Fruit fly (Drosophila melanogaster) whole organism, embryonic: ENCODE results near the gene Mgat4b.

Source experiments
- Atf-2 ChIP-seq: fragments of 200-800 bp; sonication (Bioruptor generic); optimal IDR thresholded peaks from 2 replicates; lab custom pipeline; 2016; ENCODE audit warnings: missing biosample characterization, missing genetic modification characterization
- CG10274 ChIP-seq: fragments of 200-800 bp; sonication (Bioruptor generic); optimal IDR thresholded peaks from 3 replicates; lab custom pipeline; 2017; ENCODE audit warnings: missing biosample characterization, mild to moderate bottlenecking, missing genetic modification characterization
- CG13287 ChIP-seq: fragments of 200-800 bp; sonication (Bioruptor generic); IDR thresholded peaks from 2 replicates; pipeline ENCODE4 v1.3.6; 2022; ENCODE audit warnings: missing biosample characterization, missing genetic modification characterization; ENCODE audit not compliant: partially characterized antibody
- CG13894 ChIP-seq: fragments of 200-800 bp; sonication (Bioruptor generic); optimal IDR thresholded peaks from 3 replicates; lab custom pipeline; 2018; ENCODE audit warnings: missing biosample characterization, mild to moderate bottlenecking, missing genetic modification characterization, moderate library complexity
- CG1529 ChIP-seq: fragments of 200-800 bp; sonication (Bioruptor generic); optimal IDR thresholded peaks from 3 replicates; lab custom pipeline; 2018; ENCODE audit warnings: missing biosample characterization, missing genetic modification characterization
- CG1602 ChIP-seq: fragments of 200-800 bp; sonication (Bioruptor generic); optimal IDR thresholded peaks from 3 replicates; lab custom pipeline; 2016; ENCODE audit warnings: missing biosample characterization, missing genetic modification characterization
- CG16779 ChIP-seq: fragments of 200-800 bp; sonication (Bioruptor generic); IDR thresholded peaks from 2 replicates; pipeline ENCODE4 v1.3.6; 2022; ENCODE audit warnings: missing biosample characterization, missing genetic modification characterization
- CG18619 ChIP-seq: fragments of 200-800 bp; sonication (Bioruptor generic); optimal IDR thresholded peaks from 3 replicates; lab custom pipeline; 2017; ENCODE audit warnings: missing biosample characterization, mild to moderate bottlenecking, missing genetic modification characterization
- CG32767 ChIP-seq: fragments of 200-800 bp; sonication (Bioruptor generic); IDR thresholded peaks from 2 replicates; pipeline ENCODE4 v1.3.6; 2022; ENCODE audit warnings: missing biosample characterization, missing genetic modification characterization
- CG34376 ChIP-seq: fragments of 200-800 bp; sonication (Bioruptor generic); optimal IDR thresholded peaks from 2 replicates; lab custom pipeline; 2018; ENCODE audit warnings: missing biosample characterization, mild to moderate bottlenecking, missing genetic modification characterization
- CG3838 ChIP-seq: fragments of 200-800 bp; sonication (Bioruptor generic); optimal IDR thresholded peaks from 3 replicates; lab custom pipeline; 2016; ENCODE audit warnings: missing biosample characterization, missing genetic modification characterization
- CG4282 ChIP-seq: fragments of 200-800 bp; sonication (Bioruptor generic); optimal IDR thresholded peaks from 2 replicates; lab custom pipeline; 2016; ENCODE audit warnings: missing biosample characterization, missing genetic modification characterization
- CG4617 ChIP-seq: fragments of 200-800 bp; sonication (Bioruptor generic); optimal IDR thresholded peaks from 3 replicates; lab custom pipeline; 2016; ENCODE audit warnings: missing biosample characterization, missing genetic modification characterization, borderline replicate concordance
- CG5180 ChIP-seq: fragments of 200-800 bp; sonication (Bioruptor generic); optimal IDR thresholded peaks from 3 replicates; lab custom pipeline; 2017; ENCODE audit warnings: missing biosample characterization, missing genetic modification characterization, mild to moderate bottlenecking, moderate library complexity, missing genetic modification reagents
- CG5953 ChIP-seq: fragments of 200-800 bp; sonication (Bioruptor generic); IDR thresholded peaks from 2 replicates; pipeline ENCODE4 v1.3.6; 2022; ENCODE audit warnings: missing biosample characterization, missing genetic modification characterization
- CG7357 ChIP-seq: fragments of 200-800 bp; sonication (Bioruptor generic); IDR thresholded peaks from 3 replicates; pipeline ENCODE4 v1.3.6; 2022; ENCODE audit warnings: missing biosample characterization, missing genetic modification characterization
- CG7372 ChIP-seq: fragments of 200-800 bp; sonication (Bioruptor generic); IDR thresholded peaks from 2 replicates; pipeline ENCODE4 v1.3.6; 2022; ENCODE audit warnings: missing biosample characterization, missing genetic modification characterization
- CG7786 ChIP-seq: fragments of 200-800 bp; sonication (Bioruptor generic); optimal IDR thresholded peaks from 2 replicates; lab custom pipeline; 2016; ENCODE audit warnings: missing biosample characterization, missing genetic modification characterization
- CG7839 ChIP-seq: fragments of 200-800 bp; sonication (Bioruptor generic); optimal IDR thresholded peaks from 3 replicates; lab custom pipeline; 2018; ENCODE audit warnings: missing biosample characterization, mild to moderate bottlenecking, missing genetic modification characterization, moderate library complexity
- CG8388 ChIP-seq: fragments of 200-800 bp; sonication (Bioruptor generic); optimal IDR thresholded peaks from 2 replicates; lab custom pipeline; 2019; ENCODE audit warnings: missing biosample characterization, mild to moderate bottlenecking, missing genetic modification characterization, moderate library complexity
- CG8924 ChIP-seq: fragments of 200-800 bp; optimal IDR thresholded peaks from 3 replicates; lab custom pipeline; 2019; ENCODE audit warnings: missing biosample characterization, mild to moderate bottlenecking, missing genetic modification characterization, moderate library complexity
- CG9609 ChIP-seq: fragments of 200-800 bp; sonication (Bioruptor generic); optimal IDR thresholded peaks from 3 replicates; lab custom pipeline; 2016; ENCODE audit warnings: missing biosample characterization, missing genetic modification characterization
- Camta ChIP-seq: fragments of 200-800 bp; sonication (Bioruptor generic); optimal IDR thresholded peaks from 2 replicates; lab custom pipeline; 2016; ENCODE audit warnings: missing biosample characterization, missing genetic modification characterization
- Chrac-16 ChIP-seq: fragments of 200-800 bp; sonication (Bioruptor generic); optimal IDR thresholded peaks from 3 replicates; lab custom pipeline; 2016; ENCODE audit warnings: missing biosample characterization, missing genetic modification characterization
- Deaf1 ChIP-seq: fragments of 200-800 bp; optimal IDR thresholded peaks from 3 replicates; lab custom pipeline; 2019; ENCODE audit warnings: missing biosample characterization, mild to moderate bottlenecking, missing genetic modification characterization, moderate library complexity
- Dek ChIP-seq: fragments of 200-800 bp; sonication (Bioruptor generic); optimal IDR thresholded peaks from 3 replicates; lab custom pipeline; 2019; ENCODE audit warnings: missing biosample characterization, mild to moderate bottlenecking, missing genetic modification characterization, moderate library complexity
- Fer2 ChIP-seq: fragments of 200-800 bp; sonication (Bioruptor generic); optimal IDR thresholded peaks from 2 replicates; lab custom pipeline; 2018; ENCODE audit warnings: missing biosample characterization, mild to moderate bottlenecking, missing genetic modification characterization, moderate library complexity
- HmgD ChIP-seq: fragments of 200-800 bp; sonication (Bioruptor generic); optimal IDR thresholded peaks from 3 replicates; lab custom pipeline; 2016; ENCODE audit warnings: missing biosample characterization, missing genetic modification characterization
- HmgZ ChIP-seq: fragments of 200-800 bp; sonication (Bioruptor generic); optimal IDR thresholded peaks from 2 replicates; lab custom pipeline; 2018; ENCODE audit warnings: missing biosample characterization, mild to moderate bottlenecking, missing genetic modification characterization
- Hr78 ChIP-seq, 2 experiments: fragments of 200-800 bp in 1 of 2; fragments of >200 bp in 1 of 2; sonication (Bioruptor generic) in 1 of 2; optimal IDR thresholded peaks; 2 replicates each; lab custom pipeline; 2017 to 2019; ENCODE audit warnings: missing biosample characterization in 2 of 2, missing genetic modification characterization in 2 of 2, mild to moderate bottlenecking in 1 of 2, moderate library complexity in 1 of 2
- Lhr ChIP-seq: fragments of 200-800 bp; sonication (Bioruptor generic); optimal IDR thresholded peaks from 3 replicates; lab custom pipeline; 2017; ENCODE audit warnings: mild to moderate bottlenecking, missing biosample characterization, missing genetic modification reagents, missing genetic modification characterization
- abd-A ChIP-seq: fragments of 200-800 bp; sonication (Bioruptor generic); optimal IDR thresholded peaks from 3 replicates; lab custom pipeline; 2019; ENCODE audit warnings: missing biosample characterization, mild to moderate bottlenecking, missing genetic modification characterization, moderate library complexity
- bowl ChIP-seq: fragments of 200-800 bp; sonication (Bioruptor generic); IDR thresholded peaks from 2 replicates; pipeline ENCODE4 v1.3.6; 2022; ENCODE audit warnings: missing biosample characterization, missing genetic modification characterization
- cato ChIP-seq: fragments of 200-800 bp; sonication (Bioruptor generic); optimal IDR thresholded peaks from 2 replicates; lab custom pipeline; 2016; ENCODE audit warnings: missing biosample characterization, missing genetic modification characterization, borderline replicate concordance
- crc ChIP-seq: fragments of 200-800 bp; sonication (Bioruptor generic); optimal IDR thresholded peaks from 2 replicates; lab custom pipeline; 2016; ENCODE audit warnings: missing biosample characterization, missing genetic modification characterization
- da ChIP-seq: fragments of 200-800 bp; sonication (Bioruptor generic); optimal IDR thresholded peaks from 2 replicates; lab custom pipeline; 2016; ENCODE audit warnings: missing biosample characterization, missing genetic modification characterization
- danr ChIP-seq: fragments of 200-800 bp; sonication (Bioruptor generic); IDR thresholded peaks from 2 replicates; pipeline ENCODE4 v1.3.6; 2022; ENCODE audit warnings: missing biosample characterization, missing genetic modification characterization
- dm ChIP-seq: fragments of 200-800 bp; sonication (Bioruptor generic); optimal IDR thresholded peaks from 3 replicates; lab custom pipeline; 2016; ENCODE audit warnings: missing biosample characterization, missing genetic modification characterization
- exex ChIP-seq: fragments of 200-800 bp; sonication (Bioruptor generic); optimal IDR thresholded peaks from 4 replicates; lab custom pipeline; 2018; ENCODE audit warnings: missing biosample characterization, mild to moderate bottlenecking, missing genetic modification characterization, moderate library complexity
- fru ChIP-seq: fragments of >200 bp; optimal IDR thresholded peaks from 2 replicates; lab custom pipeline; 2017
- gem ChIP-seq: fragments of 200-800 bp; sonication (Bioruptor generic); optimal IDR thresholded peaks from 2 replicates; lab custom pipeline; 2019; ENCODE audit warnings: missing biosample characterization, mild to moderate bottlenecking, missing genetic modification characterization, moderate library complexity
- ind ChIP-seq: fragments of 200-800 bp; sonication (Bioruptor generic); optimal IDR thresholded peaks from 3 replicates; lab custom pipeline; 2016; ENCODE audit warnings: missing biosample characterization, missing genetic modification characterization
- lbe ChIP-seq: fragments of 200-800 bp; sonication (Bioruptor generic); optimal IDR thresholded peaks from 2 replicates; lab custom pipeline; 2016; ENCODE audit warnings: missing biosample characterization, mild to moderate bottlenecking, missing genetic modification characterization
- lmd ChIP-seq: fragments of 200-800 bp; sonication (Bioruptor generic); IDR thresholded peaks from 2 replicates; pipeline ENCODE4 v1.3.6; 2022; ENCODE audit warnings: missing biosample characterization, missing genetic modification characterization
- onecut ChIP-seq: fragments of 200-800 bp; sonication (Bioruptor generic); IDR thresholded peaks from 2 replicates; pipeline ENCODE4 v1.3.6; 2022; ENCODE audit warnings: missing biosample characterization, missing genetic modification characterization
- peb ChIP-seq: fragments of 200-800 bp; sonication (Bioruptor generic); IDR thresholded peaks from 2 replicates; pipeline ENCODE4 v1.3.6; 2022; ENCODE audit warnings: missing biosample characterization, missing genetic modification characterization
- salm ChIP-seq: fragments of 200-800 bp; sonication (Bioruptor generic); optimal IDR thresholded peaks from 2 replicates; lab custom pipeline; 2018; ENCODE audit warnings: missing biosample characterization, mild to moderate bottlenecking, missing genetic modification characterization
- shn ChIP-seq: fragments of 200-800 bp; sonication (Bioruptor generic); optimal IDR thresholded peaks from 3 replicates; lab custom pipeline; 2016; ENCODE audit warnings: missing biosample characterization, missing genetic modification characterization
- stc ChIP-seq: fragments of 200-800 bp; sonication (Bioruptor generic); IDR thresholded peaks from 2 replicates; pipeline ENCODE4 v1.3.6; 2022; ENCODE audit warnings: missing biosample characterization, missing genetic modification characterization
- tap ChIP-seq: fragments of 200-800 bp; optimal IDR thresholded peaks from 3 replicates; lab custom pipeline; 2019; ENCODE audit warnings: missing biosample characterization, mild to moderate bottlenecking, missing genetic modification characterization, moderate library complexity
- zen ChIP-seq: fragments of 200-800 bp; sonication (Bioruptor generic); optimal IDR thresholded peaks from 3 replicates; lab custom pipeline; 2018; ENCODE audit warnings: missing biosample characterization, mild to moderate bottlenecking, missing genetic modification characterization, moderate library complexity
- zfh2 ChIP-seq: fragments of 200-800 bp; sonication (Bioruptor generic); optimal IDR thresholded peaks from 2 replicates; lab custom pipeline; 2016; ENCODE audit warnings: missing biosample characterization, missing genetic modification characterization

Gene Mgat4b

DNA sequence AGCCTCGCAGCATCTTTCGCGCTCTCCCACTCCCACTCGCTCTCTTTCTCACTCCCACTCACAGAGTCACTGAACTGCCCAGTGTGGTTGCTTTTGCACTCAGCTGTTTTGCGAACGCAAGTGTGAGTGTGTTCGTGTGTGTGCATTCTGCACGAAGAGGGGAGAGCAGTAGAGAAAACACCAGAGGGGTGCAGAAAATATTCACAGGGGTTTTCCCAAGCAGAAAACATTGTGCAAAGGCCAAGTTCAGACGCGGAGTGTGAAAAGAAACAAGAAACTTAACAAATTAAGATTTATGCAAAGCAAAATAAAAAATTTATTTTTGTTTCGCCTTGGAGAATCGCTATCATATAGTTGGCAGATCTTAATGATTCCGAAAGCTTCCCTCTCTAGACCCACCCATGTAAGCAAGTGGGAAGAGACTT lies 16.4 kb upstream of the Mgat4b start (continued):
- peak; percentile 12 for TF ChIP-seq Atf-2
- TF ChIP-seq crc, result peak; percentile 1
- no peak for TF ChIP-seq Fer2 (tag; lab: Kevin White, UChicago)
- TF ChIP-seq Hr78 (GFP tag; optimal IDR thresholded peaks at IDR 0.05; lab: Kevin White, UChicago), result no peak
- TF ChIP-seq lbe, result peak; percentile 5
- TF ChIP-seq Camta (GFP tag; lab: Kevin White, UChicago), result no peak
- TF ChIP-seq CG8388 (GFP tag; lab: Kevin White, UChicago), result no peak
- no peak for TF ChIP-seq dm (GFP tag; lab: Kevin White, UChicago)
- TF ChIP-seq tap (tag; lab: Kevin White, UChicago), result no peak
- no peak for TF ChIP-seq CG3838 (GFP tag; lab: Kevin White, UChicago)
- TF ChIP-seq CG4617 (GFP tag; lab: Kevin White, UChicago), result no peak
- TF ChIP-seq onecut (GFP tag; lab: Robert Waterston, UW), result no peak
- TF ChIP-seq stc (GFP tag; lab: Robert Waterston, UW), result 0 out of 2 replicates have a peak, but pooled peaks have one; percentile 35
- no peak for TF ChIP-seq fru
- TF ChIP-seq shn (GFP tag; lab: Kevin White, UChicago), result no peak
- TF ChIP-seq CG18619, result no peak
- peak; percentile 55 for TF ChIP-seq lmd (GFP tag; lab: Robert Waterston, UW)
- peak; percentile 16 for TF ChIP-seq CG7786
- peak; percentile 0 for TF ChIP-seq Chrac-16 (GFP tag; lab: Kevin White, UChicago)
- TF ChIP-seq CG10274, result no peak
- no peak for TF ChIP-seq Deaf1 (tag; lab: Kevin White, UChicago)
- no peak for TF ChIP-seq CG5180 (GFP tag; lab: Kevin White, UChicago)
- no peak for TF ChIP-seq CG16779
- TF ChIP-seq CG9609 (GFP tag; lab: Kevin White, UChicago), result no peak
- no peak for TF ChIP-seq abd-A (tag; lab: Kevin White, UChicago)
- no peak for TF ChIP-seq CG1602 (GFP tag; lab: Kevin White, UChicago)
- TF ChIP-seq CG5953, result no peak
- TF ChIP-seq CG34376 (GFP tag; lab: Kevin White, UChicago), result no peak
- TF ChIP-seq Lhr (GFP tag; lab: Kevin White, UChicago), result no peak
- no peak for TF ChIP-seq CG4282 (GFP tag; lab: Kevin White, UChicago)
- TF ChIP-seq exex (tag; lab: Kevin White, UChicago), result no peak
- TF ChIP-seq CG13287 (GFP tag; lab: Robert Waterston, UW), result no peak
- no peak for TF ChIP-seq Dek (tag; lab: Kevin White, UChicago)
- no peak for TF ChIP-seq CG7372 (GFP tag; lab: Robert Waterston, UW)
- TF ChIP-seq salm (tag; lab: Kevin White, UChicago), result no peak
- no peak for TF ChIP-seq HmgZ
- peak; percentile 50; the same call in 1 of the 2 replicates for TF ChIP-seq peb (GFP tag; lab: Robert Waterston, UW)
- TF ChIP-seq cato (GFP tag; lab: Kevin White, UChicago), result no peak
- TF ChIP-seq CG13894 (tag; lab: Kevin White, UChicago), result no peak
- no peak for TF ChIP-seq zen (tag; lab: Kevin White, UChicago)
- TF ChIP-seq CG7839 (tag; lab: Kevin White, UChicago), result no peak
- TF ChIP-seq zfh2 (GFP tag; lab: Kevin White, UChicago), result peak; percentile 44
- TF ChIP-seq danr, result 0 out of 2 replicates have a peak, but pooled peaks have one; percentile 20
- TF ChIP-seq da, result no peak
- 0 out of 3 replicates have a peak, but pooled peaks have one; percentile 7 for TF ChIP-seq CG7357
- TF ChIP-seq ind (GFP tag; lab: Kevin White, UChicago), result peak; percentile 31
- TF ChIP-seq gem, result peak; percentile 24
- no peak for TF ChIP-seq CG1529 (GFP tag; lab: Kevin White, UChicago)
- no peak for TF ChIP-seq HmgD (GFP tag; lab: Kevin White, UChicago)
- no peak for TF ChIP-seq bowl (GFP tag; lab: Robert Waterston, UW)
- TF ChIP-seq CG8924 (tag; lab: Kevin White, UChicago), result no peak
- no peak for TF ChIP-seq CG32767 (GFP tag; lab: Robert Waterston, UW)
